Worm (Caenorhabditis elegans): ENCODE results near the gene sfxn-2.
A peak's percentile ranks its signal among the peaks of the same experiment; 100 is the strongest.

Gene sfxn-2

ce11 chrX:7932453-7932852, 25.6 kb downstream of the sfxn-2 start:
- TF ChIP-seq mdl-1 (tag; optimal IDR thresholded peaks at IDR 0.05) (peak in 1 of 2 experiments; percentile 77), nhr-20 (tag; optimal IDR thresholded peaks at IDR 0.05) (peak; percentile 56), C16A3.4 (tag; optimal IDR thresholded peaks at IDR 0.05) (peak; percentile 26), vab-15 (tag; optimal IDR thresholded peaks at IDR 0.05) (peak; percentile 66), dsc-1 (tag; optimal IDR thresholded peaks at IDR 0.05) (no peak), ceh-90 (tag; optimal IDR thresholded peaks at IDR 0.05) (no peak), ceh-63 (GFP tag; optimal IDR thresholded peaks at IDR 0.05) (no peak), blmp-1 (tag; optimal IDR thresholded peaks at IDR 0.05) (peak; percentile 70), elt-3 (tag; optimal IDR thresholded peaks at IDR 0.05) (peak in 1 of 6 experiments; percentile 77), unc-130 (tag; optimal IDR thresholded peaks at IDR 0.05) (peak; percentile 69), lin-35 (GFP tag; optimal IDR thresholded peaks at IDR 0.05) (peak in 1 of 2 experiments; percentile 55), nhr-71 (tag; optimal IDR thresholded peaks at IDR 0.05) (peak; percentile 35), nhr-85 (tag) (peak; percentile 74)

- no peak for TF ChIP-seq mdl-1 (tag; optimal IDR thresholded peaks at IDR 0.05)
- TF ChIP-seq tlp-1 (tag; optimal IDR thresholded peaks at IDR 0.05), result no peak
- no peak for TF ChIP-seq lir-3 (tag; optimal IDR thresholded peaks at IDR 0.05; ENCODE audit: poor library complexity)
- no peak for TF ChIP-seq lin-35 (GFP tag; optimal IDR thresholded peaks at IDR 0.05)
- TF ChIP-seq ceh-63 (GFP tag; optimal IDR thresholded peaks at IDR 0.05), result no peak
- no peak for TF ChIP-seq hpl-2 (GFP tag; optimal IDR thresholded peaks at IDR 0.05)
These were observed 27.7 kb downstream of the sfxn-2 start, which contains the start of gene zig-3 for ce11 chrX:7930450-7930849. TSS of gene zig-3 (plus strand) at chrX:7930750.

ce11 chrX:7925134-7925533, 33.0 kb downstream of the sfxn-2 start, which contains the start of gene zig-4:
TSS of gene zig-4 (plus strand) at chrX:7925434.
- TF ChIP-seq Y116A8C.19 (tag; optimal IDR thresholded peaks at IDR 0.05; ENCODE audit: borderline replicate concordance), result no peak
- TF ChIP-seq nhr-11 (tag; optimal IDR thresholded peaks at IDR 0.05), result no peak
- peak; percentile 46 for TF ChIP-seq fkh-8 (tag; optimal IDR thresholded peaks at IDR 0.05)
- no peak for TF ChIP-seq unc-86 (tag; optimal IDR thresholded peaks at IDR 0.05)
- peak; percentile 37 for TF ChIP-seq nhr-47 (tag; optimal IDR thresholded peaks at IDR 0.05)
- peak; percentile 51 for TF ChIP-seq sox-4 (tag; optimal IDR thresholded peaks at IDR 0.05)
- no peak for TF ChIP-seq ceh-8 (GFP tag; optimal IDR thresholded peaks at IDR 0.05)

ce11 chrX:7921130-7921529, 37.0 kb downstream of the sfxn-2 start:
- TF ChIP-seq nhr-90 (tag; optimal IDR thresholded peaks at IDR 0.05; ENCODE audit: poor library complexity), result no peak
- no peak for TF ChIP-seq ceh-63 (GFP tag; optimal IDR thresholded peaks at IDR 0.05)
- no peak for TF ChIP-seq mdl-1 (tag; optimal IDR thresholded peaks at IDR 0.05)
- peak; percentile 16 for TF ChIP-seq nhr-71 (tag; optimal IDR thresholded peaks at IDR 0.05)
- no peak for TF ChIP-seq nhr-47 (tag; optimal IDR thresholded peaks at IDR 0.05)
- peak; percentile 56 for TF ChIP-seq fkh-8 (tag; optimal IDR thresholded peaks at IDR 0.05)
- TF ChIP-seq skn-1 (tag; optimal IDR thresholded peaks at IDR 0.05), result no peak
- peak; percentile 58 for TF ChIP-seq dsc-1 (tag; optimal IDR thresholded peaks at IDR 0.05)
- TF ChIP-seq pax-3 (tag; optimal IDR thresholded peaks at IDR 0.05), result peak; percentile 23

ce11 chrX:7916076-7916475, 42.0 kb downstream of the sfxn-2 start:
- TF ChIP-seq C16A3.4 (tag; optimal IDR thresholded peaks at IDR 0.05) (no peak), isw-1 (GFP tag; IDR thresholded peaks at IDR 0.05) (no peak), ceh-90 (tag; optimal IDR thresholded peaks at IDR 0.05) (no peak), fkh-8 (tag; optimal IDR thresholded peaks at IDR 0.05) (peak; percentile 56), blmp-1 (tag; optimal IDR thresholded peaks at IDR 0.05) (peak; percentile 78)

- no peak for TF ChIP-seq fkh-4 (tag; optimal IDR thresholded peaks at IDR 0.05; ENCODE audit: borderline replicate concordance)
- TF ChIP-seq skn-1 (tag; optimal IDR thresholded peaks at IDR 0.05), result no peak
- no peak for TF ChIP-seq ceh-88 (GFP tag; IDR thresholded peaks at IDR 0.05)
These were observed 42.5 kb downstream of the sfxn-2 start for ce11 chrX:7915616-7916015.
